Fruit fly (Drosophila melanogaster) whole organism, embryonic: ENCODE results near the gene Mettl4.

Experiments used
- Adf1 ChIP-seq: fragments of 200-800 bp; sonication (Bioruptor generic); IDR thresholded peaks from 2 replicates; pipeline ENCODE4 v1.3.6; 2022; ENCODE audit warnings: missing biosample characterization, missing genetic modification characterization
- CG11247 ChIP-seq: fragments of 200-800 bp; sonication (Bioruptor generic); IDR thresholded peaks from 2 replicates; pipeline ENCODE4 v1.3.6; 2022; ENCODE audit warnings: missing biosample characterization, missing genetic modification characterization
- CG11456 ChIP-seq: fragments of 200-800 bp; sonication (Bioruptor generic); IDR thresholded peaks from 3 replicates; pipeline ENCODE4 v1.3.6; 2022; ENCODE audit warnings: missing biosample characterization, missing genetic modification characterization
- CG12391 ChIP-seq: fragments of 200-800 bp; sonication (Bioruptor generic); optimal IDR thresholded peaks from 3 replicates; lab custom pipeline; 2018; ENCODE audit warnings: missing biosample characterization, mild to moderate bottlenecking, missing genetic modification characterization, moderate library complexity
- CG13894 ChIP-seq: fragments of 200-800 bp; sonication (Bioruptor generic); optimal IDR thresholded peaks from 3 replicates; lab custom pipeline; 2018; ENCODE audit warnings: missing biosample characterization, mild to moderate bottlenecking, missing genetic modification characterization, moderate library complexity
- CG14710 ChIP-seq: fragments of 200-800 bp; sonication (Bioruptor generic); optimal IDR thresholded peaks from 3 replicates; lab custom pipeline; 2019; ENCODE audit warnings: missing biosample characterization, mild to moderate bottlenecking, missing genetic modification characterization, moderate library complexity
- CG14965 ChIP-seq: fragments of 200-800 bp; sonication (Bioruptor generic); optimal IDR thresholded peaks from 2 replicates; lab custom pipeline; 2016; ENCODE audit warnings: missing biosample characterization, missing genetic modification characterization, borderline replicate concordance
- CG2678 ChIP-seq: fragments of 200-800 bp; sonication (Bioruptor generic); optimal IDR thresholded peaks from 3 replicates; lab custom pipeline; 2019; ENCODE audit warnings: missing biosample characterization, mild to moderate bottlenecking, missing genetic modification characterization, moderate library complexity
- CG30403 ChIP-seq: fragments of 200-800 bp; sonication (Bioruptor generic); optimal IDR thresholded peaks from 3 replicates; lab custom pipeline; 2016; ENCODE audit warnings: missing biosample characterization, missing genetic modification characterization
- CG34376 ChIP-seq: fragments of 200-800 bp; sonication (Bioruptor generic); optimal IDR thresholded peaks from 2 replicates; lab custom pipeline; 2018; ENCODE audit warnings: missing biosample characterization, mild to moderate bottlenecking, missing genetic modification characterization
- CG42726 ChIP-seq: fragments of 200-800 bp; sonication (Bioruptor generic); IDR thresholded peaks from 2 replicates; pipeline ENCODE4 v1.3.6; 2022; ENCODE audit warnings: missing biosample characterization, missing genetic modification characterization; ENCODE audit not compliant: partially characterized antibody
- CG4282 ChIP-seq: fragments of 200-800 bp; sonication (Bioruptor generic); optimal IDR thresholded peaks from 2 replicates; lab custom pipeline; 2016; ENCODE audit warnings: missing biosample characterization, missing genetic modification characterization
- CG43689 ChIP-seq: fragments of 200-800 bp; sonication (Bioruptor generic); IDR thresholded peaks from 2 replicates; pipeline ENCODE4 v1.3.6; 2022; ENCODE audit warnings: missing biosample characterization, missing genetic modification characterization
- CG8765 ChIP-seq: fragments of 200-800 bp; sonication (Bioruptor generic); IDR thresholded peaks from 2 replicates; pipeline ENCODE4 v1.3.6; 2022; ENCODE audit warnings: missing biosample characterization, missing genetic modification characterization
- CkIIα-i1 ChIP-seq: fragments of 200-800 bp; sonication (Bioruptor generic); IDR thresholded peaks from 2 replicates; pipeline ENCODE4 v1.3.6; 2022; ENCODE audit warnings: missing biosample characterization, missing genetic modification characterization
- Gsc ChIP-seq: fragments of 200-800 bp; sonication (Bioruptor generic); IDR thresholded peaks from 2 replicates; pipeline ENCODE4 v1.3.6; 2022; ENCODE audit warnings: missing biosample characterization, missing genetic modification characterization
- HLH3B ChIP-seq: fragments of 200-800 bp; sonication (Bioruptor generic); IDR thresholded peaks from 2 replicates; pipeline ENCODE4 v1.3.6; 2022; ENCODE audit warnings: missing biosample characterization, missing genetic modification characterization
- Hr78 ChIP-seq, 2 experiments: fragments of 200-800 bp in 1 of 2; fragments of >200 bp in 1 of 2; sonication (Bioruptor generic) in 1 of 2; optimal IDR thresholded peaks; 2 replicates each; lab custom pipeline; 2017 to 2019; ENCODE audit warnings: missing biosample characterization in 2 of 2, missing genetic modification characterization in 2 of 2, mild to moderate bottlenecking in 1 of 2, moderate library complexity in 1 of 2
- Max ChIP-seq: fragments of 200-800 bp; sonication (Bioruptor generic); optimal IDR thresholded peaks from 2 replicates; lab custom pipeline; 2016; ENCODE audit warnings: missing biosample characterization, mild to moderate bottlenecking, missing genetic modification characterization
- Nf-YA ChIP-seq: fragments of 200-800 bp; sonication (Bioruptor generic); IDR thresholded peaks from 2 replicates; pipeline ENCODE4 v1.3.6; 2022; ENCODE audit warnings: missing biosample characterization, missing genetic modification characterization
- Nf-YB ChIP-seq: fragments of 200-800 bp; sonication (Bioruptor generic); optimal IDR thresholded peaks from 3 replicates; lab custom pipeline; 2019; ENCODE audit warnings: missing biosample characterization, mild to moderate bottlenecking, missing genetic modification characterization, moderate library complexity
- Oli ChIP-seq: fragments of 200-800 bp; sonication (Bioruptor generic); optimal IDR thresholded peaks from 2 replicates; lab custom pipeline; 2018; ENCODE audit warnings: missing biosample characterization, mild to moderate bottlenecking, missing genetic modification characterization, moderate library complexity
- Optix ChIP-seq: fragments of 200-800 bp; sonication (Bioruptor generic); IDR thresholded peaks from 3 replicates; pipeline ENCODE4 v1.3.6; 2022; ENCODE audit warnings: missing biosample characterization, missing genetic modification characterization
- PHDP ChIP-seq: fragments of 200-800 bp; sonication (Bioruptor generic); optimal IDR thresholded peaks from 3 replicates; lab custom pipeline; 2018; ENCODE audit warnings: missing biosample characterization, mild to moderate bottlenecking, missing genetic modification characterization, moderate library complexity
- Rfx ChIP-seq: fragments of 200-800 bp; sonication (Bioruptor generic); IDR thresholded peaks from 2 replicates; pipeline ENCODE4 v1.3.6; 2022; ENCODE audit warnings: missing biosample characterization, missing genetic modification characterization
- Ssrp ChIP-seq: fragments of 200-800 bp; sonication (Bioruptor generic); optimal IDR thresholded peaks from 2 replicates; lab custom pipeline; 2018; ENCODE audit warnings: missing biosample characterization, mild to moderate bottlenecking, missing genetic modification characterization, moderate library complexity
- Taf1 ChIP-seq: fragments of 200-800 bp; sonication (Bioruptor generic); IDR thresholded peaks from 2 replicates; pipeline ENCODE4 v1.3.6; 2022; ENCODE audit warnings: missing biosample characterization, missing genetic modification characterization
- YL-1 ChIP-seq: fragments of 200-800 bp; sonication (Bioruptor generic); optimal IDR thresholded peaks from 3 replicates; lab custom pipeline; 2017; ENCODE audit warnings: missing biosample characterization, mild to moderate bottlenecking, missing genetic modification characterization
- abd-A ChIP-seq: fragments of 200-800 bp; sonication (Bioruptor generic); optimal IDR thresholded peaks from 3 replicates; lab custom pipeline; 2019; ENCODE audit warnings: missing biosample characterization, mild to moderate bottlenecking, missing genetic modification characterization, moderate library complexity
- al ChIP-seq: fragments of 200-800 bp; sonication (Bioruptor generic); IDR thresholded peaks from 2 replicates; pipeline ENCODE4 v1.3.6; 2022; ENCODE audit warnings: missing biosample characterization, missing genetic modification characterization
- aop ChIP-seq: fragments of 200-800 bp; sonication (Bioruptor generic); IDR thresholded peaks from 2 replicates; pipeline ENCODE4 v1.3.6; 2022; ENCODE audit warnings: missing biosample characterization, missing genetic modification characterization
- az2 ChIP-seq: fragments of 200-800 bp; sonication (Bioruptor generic); optimal IDR thresholded peaks from 3 replicates; lab custom pipeline; 2016; ENCODE audit warnings: missing biosample characterization, missing genetic modification characterization
- bsh ChIP-seq, 2 experiments: fragments of 200-800 bp; sonication (Bioruptor generic); optimal IDR thresholded peaks; 2 replicates each; lab custom pipeline; 2017 to 2018; ENCODE audit warnings: mild to moderate bottlenecking in 2 of 2, missing biosample characterization in 2 of 2, missing genetic modification characterization in 2 of 2, moderate library complexity in 1 of 2
- chinmo ChIP-seq: fragments of 200-800 bp; sonication (Bioruptor generic); IDR thresholded peaks from 4 replicates; pipeline ENCODE4 v1.3.6; 2022; ENCODE audit warnings: missing biosample characterization, missing genetic modification characterization; ENCODE audit not compliant: partially characterized antibody
- ci ChIP-seq: fragments of 200-800 bp; sonication (Bioruptor generic); IDR thresholded peaks from 3 replicates; pipeline ENCODE4 v1.3.6; 2022; ENCODE audit warnings: missing biosample characterization, missing genetic modification characterization
- dpn ChIP-seq, 2 experiments: fragments of 200-800 bp; sonication (Bioruptor generic); optimal IDR thresholded peaks; 3 replicates each; lab custom pipeline; 2016; ENCODE audit warnings: missing biosample characterization in 2 of 2, missing genetic modification characterization in 2 of 2
- gfzf ChIP-seq: fragments of 200-800 bp; sonication (Bioruptor generic); optimal IDR thresholded peaks from 2 replicates; lab custom pipeline; 2016; ENCODE audit warnings: missing biosample characterization, mild to moderate bottlenecking, missing genetic modification characterization, moderate library complexity
- kni ChIP-seq: fragments of 200-800 bp; sonication (Bioruptor generic); optimal IDR thresholded peaks from 3 replicates; lab custom pipeline; 2017; ENCODE audit warnings: mild to moderate bottlenecking, missing biosample characterization, missing genetic modification reagents, missing genetic modification characterization
- lbe ChIP-seq: fragments of 200-800 bp; sonication (Bioruptor generic); optimal IDR thresholded peaks from 2 replicates; lab custom pipeline; 2016; ENCODE audit warnings: missing biosample characterization, mild to moderate bottlenecking, missing genetic modification characterization
- pan ChIP-seq, 4 experiments: fragments of >200 bp in 3 of 4; fragments of 200-800 bp in 1 of 4; sonication (Bioruptor generic) in 1 of 4; optimal IDR thresholded peaks in 3 of 4; IDR thresholded peaks in 1 of 4; 2 replicates each; pipeline versions ENCODE4 v1.3.6 to Lab custom; 2017 to 2022; ENCODE audit warnings: missing biosample characterization in 2 of 4, missing genetic modification characterization in 2 of 4, mixed read lengths in 1 of 4
- phol ChIP-seq: fragments of 200-800 bp; sonication (Bioruptor generic); optimal IDR thresholded peaks from 3 replicates; lab custom pipeline; 2018; ENCODE audit warnings: missing biosample characterization, mild to moderate bottlenecking, missing genetic modification characterization, moderate library complexity
- prd ChIP-seq, 3 experiments: fragments of >200 bp in 2 of 3; fragments of 200-800 bp in 1 of 3; sonication (Bioruptor generic) in 1 of 3; optimal IDR thresholded peaks in 2 of 3; IDR thresholded peaks in 1 of 3; 2 replicates in 2 of 3; 3 replicates in 1 of 3; pipeline versions ENCODE4 v1.3.6 to Lab custom; 2017 to 2022; ENCODE audit warnings: missing biosample characterization in 1 of 3, missing genetic modification characterization in 1 of 3
- sna ChIP-seq: fragments of 200-800 bp; sonication (Bioruptor generic); IDR thresholded peaks from 2 replicates; pipeline ENCODE4 v1.3.6; 2022; ENCODE audit warnings: missing biosample characterization, missing genetic modification characterization; ENCODE audit not compliant: partially characterized antibody
- tna ChIP-seq: fragments of 200-800 bp; sonication (Bioruptor generic); IDR thresholded peaks from 2 replicates; pipeline ENCODE4 v1.3.6; 2022; ENCODE audit warnings: missing biosample characterization, missing genetic modification characterization; ENCODE audit not compliant: partially characterized antibody
- toy ChIP-seq: fragments of 200-800 bp; sonication (Bioruptor generic); IDR thresholded peaks from 2 replicates; pipeline ENCODE4 v1.3.6; 2022; ENCODE audit warnings: missing biosample characterization, missing genetic modification characterization
- trem ChIP-seq: fragments of 200-800 bp; optimal IDR thresholded peaks from 3 replicates; lab custom pipeline; 2019; ENCODE audit warnings: missing biosample characterization, mild to moderate bottlenecking, missing genetic modification characterization, moderate library complexity

Gene Mettl4

dm6 chr3R:16677934-16678333 is 27.0 kb upstream of the Mettl4 start (continued):
- TF ChIP-seq abd-A (tag; lab: Kevin White, UChicago): peak; percentile 69
- TF ChIP-seq gfzf (GFP tag; lab: Kevin White, UChicago): no peak
- peak; percentile 86; the same call in 2 of the 4 replicates for TF ChIP-seq chinmo (GFP tag; lab: Robert Waterston, UW)
- no peak for TF ChIP-seq Max (GFP tag; lab: Kevin White, UChicago)
- no peak for TF ChIP-seq Gsc (GFP tag; lab: Robert Waterston, UW)
- TF ChIP-seq CG2678: no peak
- no peak for TF ChIP-seq CG4282 (GFP tag; lab: Kevin White, UChicago)
- TF ChIP-seq Nf-YB (GFP tag; lab: Kevin White, UChicago): peak; percentile 87
- TF ChIP-seq CG43689 (GFP tag; lab: Robert Waterston, UW): no peak
- TF ChIP-seq CG34376 (GFP tag; lab: Kevin White, UChicago): no peak
- TF ChIP-seq kni: peak; percentile 51

DNA sequence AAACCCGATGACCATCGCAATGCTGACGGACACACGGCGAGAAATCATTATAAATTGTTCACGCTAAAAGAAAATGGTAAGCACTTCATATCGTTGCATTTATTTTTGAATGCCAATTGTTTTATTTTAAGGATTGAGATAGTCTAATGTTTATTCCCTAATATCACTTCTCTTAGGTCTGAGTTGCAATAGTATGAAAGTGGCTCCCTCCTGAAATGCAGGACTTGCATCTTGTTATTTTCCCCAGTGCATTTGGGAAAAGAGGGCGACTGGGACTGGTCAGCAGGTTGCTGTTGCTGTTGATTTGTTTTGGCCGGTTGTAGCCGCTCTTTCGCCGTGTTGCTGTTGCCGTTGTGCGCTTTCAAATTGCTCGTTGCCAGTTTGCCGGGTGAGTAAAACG is 25.6 kb upstream of the Mettl4 start:
- TF ChIP-seq toy (GFP tag; lab: Robert Waterston, UW) (no peak), pan (optimal IDR thresholded peaks at IDR 0.05; lab: Kevin White, UChicago) (no peak), pan (GFP tag; optimal IDR thresholded peaks at IDR 0.05 in 1 of 2, IDR thresholded peaks at IDR 0.05 in 1 of 2) (no peak), bsh (GFP tag; optimal IDR thresholded peaks at IDR 0.05; lab: Kevin White, UChicago) (no peak), YL-1 (GFP tag; lab: Kevin White, UChicago) (no peak), aop (GFP tag; lab: Robert Waterston, UW) (no peak), Hr78 (GFP tag; optimal IDR thresholded peaks at IDR 0.05; lab: Kevin White, UChicago) (no peak), CkIIα-i1 (no peak), Adf1 (GFP tag; lab: Robert Waterston, UW) (no peak), tna (GFP tag; lab: Robert Waterston, UW) (no peak), CG14965 (GFP tag; lab: Kevin White, UChicago) (no peak), Nf-YA (GFP tag; lab: Robert Waterston, UW) (no peak), PHDP (tag; lab: Kevin White, UChicago) (no peak), CG42726 (GFP tag; lab: Robert Waterston, UW) (no peak)

DNA sequence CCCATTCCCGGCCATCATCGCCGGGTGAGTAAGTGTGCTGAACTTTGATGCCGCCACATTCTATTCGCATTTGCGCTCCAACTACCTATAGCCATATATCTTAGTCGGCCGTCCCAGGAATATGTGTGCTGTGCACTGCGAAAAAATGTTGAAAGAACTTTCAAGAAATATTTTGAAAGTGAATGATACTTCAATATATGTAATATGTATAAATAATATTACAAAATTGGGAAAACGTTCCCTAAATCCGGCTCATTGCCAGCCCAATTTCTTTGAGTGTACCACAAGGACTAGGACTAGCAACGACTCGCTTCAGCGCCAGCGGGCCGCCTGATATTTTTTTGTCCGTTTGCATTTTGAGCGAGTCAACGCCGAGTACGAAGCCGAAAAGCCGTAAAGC is 22.2 kb upstream of the Mettl4 start:
- TF ChIP-seq CG11247: no peak
- peak; percentile 31 for TF ChIP-seq CG12391
- TF ChIP-seq trem (tag; lab: Kevin White, UChicago): no peak
- 0 out of 3 replicates have a peak, but pooled peaks have one; percentile 44 for TF ChIP-seq CG11456
- peak; percentile 37 for TF ChIP-seq phol
- TF ChIP-seq lbe (GFP tag; lab: Kevin White, UChicago): no peak
- peak; percentile 32 for TF ChIP-seq Ssrp (tag; lab: Kevin White, UChicago)
- TF ChIP-seq CG14710: peak; percentile 30
- peak; percentile 13; the same call in 1 of the 3 replicates for TF ChIP-seq Optix
- TF ChIP-seq Rfx (GFP tag; lab: Robert Waterston, UW): no peak
- no peak for TF ChIP-seq Taf1 (GFP tag; lab: Robert Waterston, UW)
- peak; percentile 20; the same call in 1 of the 3 replicates for TF ChIP-seq ci (GFP tag; lab: Robert Waterston, UW)
- peak; percentile 14 for TF ChIP-seq az2 (GFP tag; lab: Kevin White, UChicago)
- TF ChIP-seq Oli: peak; percentile 7
- 0 out of 2 replicates have a peak, but pooled peaks have one; percentile 15 for TF ChIP-seq HLH3B (GFP tag; lab: Robert Waterston, UW)
- TF ChIP-seq al: no peak
- no peak for TF ChIP-seq prd (optimal IDR thresholded peaks at IDR 0.05; lab: Kevin White, UChicago)
- peak; percentile 78; the same call in 2 of the 3 replicates for TF ChIP-seq prd (GFP tag; IDR thresholded peaks at IDR 0.05; lab: Robert Waterston, UW)
- peak; percentile 71; the same call in 1 of the 2 replicates for TF ChIP-seq CG8765 (GFP tag; lab: Robert Waterston, UW)
- TF ChIP-seq sna (GFP tag; lab: Robert Waterston, UW): no peak
- no peak for TF ChIP-seq CG13894 (tag; lab: Kevin White, UChicago)
- peak in 1 of 2 experiments; percentile 5 for TF ChIP-seq dpn (GFP tag; optimal IDR thresholded peaks at IDR 0.05; lab: Kevin White, UChicago)
- peak; percentile 6 for TF ChIP-seq CG30403 (GFP tag; lab: Kevin White, UChicago)
- no peak for TF ChIP-seq pan (optimal IDR thresholded peaks at IDR 0.05; lab: Kevin White, UChicago)
- peak in 1 of 2 experiments; percentile 6 for TF ChIP-seq pan (GFP tag; optimal IDR thresholded peaks at IDR 0.05 in 1 of 2, IDR thresholded peaks at IDR 0.05 in 1 of 2)
